Fruit fly (Drosophila melanogaster) S2 (cell line): Measurements from ENCODE around the gene Ppt2.

Experiments
- CG8478 ChIP-seq: fragments of >200 bp; optimal IDR thresholded peaks from 2 replicates; lab custom pipeline; 2018
- CTCF ChIP-seq, 2 experiments: fragments of >200 bp; optimal IDR thresholded peaks; 2 replicates each; lab custom pipeline; 2018

Ppt2 gene

dm6 chr2L:11302507-11302906 lies 22.4 kb downstream of the Ppt2 start:
- no peak for TF ChIP-seq CTCF (optimal IDR thresholded peaks at IDR 0.05; lab: Kevin White, UChicago)
- TF ChIP-seq CG8478 (lab: Kevin White, UChicago): no peak

- TF ChIP-seq CG8478 (lab: Kevin White, UChicago) (no peak), CTCF (optimal IDR thresholded peaks at IDR 0.05; lab: Kevin White, UChicago) (no peak)
Measured at dm6 chr2L:11306091-11306490, 26.0 kb downstream of the Ppt2 start.

dm6 chr2L:11307072-11307471 lies 27.0 kb downstream of the Ppt2 start:
- TF ChIP-seq CTCF (optimal IDR thresholded peaks at IDR 0.05; lab: Kevin White, UChicago): no peak
- TF ChIP-seq CG8478 (lab: Kevin White, UChicago): no peak

- TF ChIP-seq CTCF (optimal IDR thresholded peaks at IDR 0.05; lab: Kevin White, UChicago): no peak
- no peak for TF ChIP-seq CG8478 (lab: Kevin White, UChicago)
Measured at dm6 chr2L:11309806-11310205, 29.7 kb downstream of the Ppt2 start.

- no peak for TF ChIP-seq CTCF (optimal IDR thresholded peaks at IDR 0.05; lab: Kevin White, UChicago)
- no peak for TF ChIP-seq CG8478 (lab: Kevin White, UChicago)
Measured at dm6 chr2L:11317655-11318278, 37.7 kb downstream of the Ppt2 start.

dm6 chr2L:11318464-11318863 lies 38.4 kb downstream of the Ppt2 start:
- TF ChIP-seq CG8478 (lab: Kevin White, UChicago) (no peak), CTCF (optimal IDR thresholded peaks at IDR 0.05; lab: Kevin White, UChicago) (peak; percentile 34 to 63)

dm6 chr2L:11319221-11319620 lies 39.1 kb downstream of the Ppt2 start:
- TF ChIP-seq CG8478 (lab: Kevin White, UChicago): no peak
- no peak for TF ChIP-seq CTCF (optimal IDR thresholded peaks at IDR 0.05; lab: Kevin White, UChicago)

dm6 chr2L:11322115-11322514 lies 42.0 kb downstream of the Ppt2 start:
- TF ChIP-seq CG8478 (lab: Kevin White, UChicago): no peak
- no peak for TF ChIP-seq CTCF (optimal IDR thresholded peaks at IDR 0.05; lab: Kevin White, UChicago)

dm6 chr2L:11322800-11323199 lies 42.7 kb downstream of the Ppt2 start:
- no peak for TF ChIP-seq CG8478 (lab: Kevin White, UChicago)
- no peak for TF ChIP-seq CTCF (optimal IDR thresholded peaks at IDR 0.05; lab: Kevin White, UChicago)

- no peak for TF ChIP-seq CTCF (optimal IDR thresholded peaks at IDR 0.05; lab: Kevin White, UChicago)
- no peak for TF ChIP-seq CG8478 (lab: Kevin White, UChicago)
Measured at dm6 chr2L:11323917-11324316, 43.8 kb downstream of the Ppt2 start.

dm6 chr2L:11326373-11326772 lies 46.3 kb downstream of the Ppt2 start:
- TF ChIP-seq CTCF (optimal IDR thresholded peaks at IDR 0.05; lab: Kevin White, UChicago) (no peak), CG8478 (lab: Kevin White, UChicago) (no peak)

- no peak for TF ChIP-seq CG8478 (lab: Kevin White, UChicago)
- no peak for TF ChIP-seq CTCF (optimal IDR thresholded peaks at IDR 0.05; lab: Kevin White, UChicago)
Measured at dm6 chr2L:11328357-11328756, 48.3 kb downstream of the Ppt2 start.
